Fruit fly (Drosophila melanogaster) whole organism, embryonic: Measurements from ENCODE around the gene Nep7.

Experiments
- CG31224 ChIP-seq: fragments of 200-800 bp; sonication (Bioruptor generic); IDR thresholded peaks from 2 replicates; pipeline ENCODE4 v1.3.6; 2022; ENCODE audit warnings: missing biosample characterization, missing genetic modification characterization
- CG6765 ChIP-seq: fragments of 200-800 bp; sonication (Bioruptor generic); optimal IDR thresholded peaks from 3 replicates; lab custom pipeline; 2017; ENCODE audit warnings: missing biosample characterization, mild to moderate bottlenecking, missing genetic modification characterization
- dan ChIP-seq: fragments of 200-800 bp; sonication (Bioruptor generic); IDR thresholded peaks from 2 replicates; pipeline ENCODE4 v1.3.6; 2022; ENCODE audit warnings: missing biosample characterization, missing genetic modification characterization
- lab ChIP-seq: fragments of 200-800 bp; sonication (Bioruptor generic); optimal IDR thresholded peaks from 3 replicates; lab custom pipeline; 2017; ENCODE audit warnings: missing biosample characterization, missing genetic modification characterization, mild to moderate bottlenecking, moderate library complexity, missing genetic modification reagents

Nep7 gene

dm6 chr3R:28004034-28004433 lies 49.3 kb downstream of the Nep7 start (continued):
- no peak for TF ChIP-seq CG31224 (GFP tag; lab: Robert Waterston, UW)
- no peak for TF ChIP-seq CG6765 (GFP tag; lab: Kevin White, UChicago)
- TF ChIP-seq lab (GFP tag; lab: Kevin White, UChicago): peak; percentile 28
- TF ChIP-seq dan: no peak
